Worm (Caenorhabditis elegans): ENCODE measurements around the gene nlp-32.

Gene nlp-32

ce11 chrIII:482739-483138 is 3.6 kb downstream of the nlp-32 start:
- TF ChIP-seq zag-1 (tag; optimal IDR thresholded peaks at IDR 0.05) = no peak
- no peak for TF ChIP-seq snpc-4 (tag; optimal IDR thresholded peaks at IDR 0.05)
- no peak for TF ChIP-seq ceh-16 (tag; optimal IDR thresholded peaks at IDR 0.05)
- TF ChIP-seq nhr-11 (tag; optimal IDR thresholded peaks at IDR 0.05) = peak; percentile 32
- TF ChIP-seq fkh-10 (GFP tag; optimal IDR thresholded peaks at IDR 0.05) = peak; percentile 9

ce11 chrIII:481259-481658 is 5.1 kb downstream of the nlp-32 start:
- no peak for TF ChIP-seq eor-1 (tag; optimal IDR thresholded peaks at IDR 0.05)
- no peak for TF ChIP-seq lsy-12 (tag; optimal IDR thresholded peaks at IDR 0.05)
- no peak for TF ChIP-seq ama-1 (optimal IDR thresholded peaks at IDR 0.05)
- no peak for TF ChIP-seq nhr-25 (tag; optimal IDR thresholded peaks at IDR 0.05)

- TF ChIP-seq ceh-9 (tag; optimal IDR thresholded peaks at IDR 0.05) = no peak
Measured at ce11 chrIII:475154-475553, 11.2 kb downstream of the nlp-32 start, which contains the start of gene mat-3. mat-3 (plus strand) TSS chrIII:475454.

ce11 chrIII:471644-472401 is 14.5 kb downstream of the nlp-32 start, which contains the start of the genes magu-1 and nemp-1:
magu-1 (minus strand) TSS chrIII:471702.
nemp-1 (plus strand) TSS chrIII:472317.
- TF ChIP-seq ZK546.5 (tag; optimal IDR thresholded peaks at IDR 0.05) (no peak), pha-4 (tag; optimal IDR thresholded peaks at IDR 0.05) (peak; percentile 8), lin-15B (tag; optimal IDR thresholded peaks at IDR 0.05) (peak; percentile 17)

ce11 chrIII:463711-464110 is 22.6 kb downstream of the nlp-32 start, which contains the start of gene Y55B1BR.6:
Y55B1BR.6 (minus strand) TSS chrIII:463811.
- TF ChIP-seq elt-2 (tag; optimal IDR thresholded peaks at IDR 0.05) = no peak
- no peak for TF ChIP-seq snpc-4 (tag; optimal IDR thresholded peaks at IDR 0.05)
- TF ChIP-seq nhr-76 (tag; optimal IDR thresholded peaks at IDR 0.05) = no peak
- TF ChIP-seq nhr-67 (tag; optimal IDR thresholded peaks at IDR 0.05) = no peak
- TF ChIP-seq nhr-23 (tag; optimal IDR thresholded peaks at IDR 0.05) = no peak
- no peak for TF ChIP-seq ceh-16 (tag; optimal IDR thresholded peaks at IDR 0.05)
- TF ChIP-seq nhr-43 (tag; optimal IDR thresholded peaks at IDR 0.05; ENCODE audit: poor library complexity, severe bottlenecking) = no peak
- no peak for TF ChIP-seq ztf-11 (tag; optimal IDR thresholded peaks at IDR 0.05)
- TF ChIP-seq ZK546.5 (tag; optimal IDR thresholded peaks at IDR 0.05) = no peak
- no peak for TF ChIP-seq fos-1 (tag; optimal IDR thresholded peaks at IDR 0.05)
- TF ChIP-seq tbx-2 (tag; optimal IDR thresholded peaks at IDR 0.05) = no peak
- no peak for TF ChIP-seq zag-1 (tag; optimal IDR thresholded peaks at IDR 0.05)
- TF ChIP-seq nhr-237 (tag; optimal IDR thresholded peaks at IDR 0.05) = no peak
- no peak for TF ChIP-seq unc-62 (GFP tag; optimal IDR thresholded peaks at IDR 0.05)
- TF ChIP-seq jun-1 (tag; optimal IDR thresholded peaks at IDR 0.05) = no peak

- TF ChIP-seq nhr-28 (tag; optimal IDR thresholded peaks at IDR 0.05) (no peak), jun-1 (tag; optimal IDR thresholded peaks at IDR 0.05) (no peak), elt-3 (tag; optimal IDR thresholded peaks at IDR 0.05) (no peak), ceh-28 (tag; optimal IDR thresholded peaks at IDR 0.05) (no peak), elt-2 (tag; optimal IDR thresholded peaks at IDR 0.05) (no peak), zag-1 (tag; optimal IDR thresholded peaks at IDR 0.05) (no peak), sea-2 (GFP tag; optimal IDR thresholded peaks at IDR 0.05) (no peak), nhr-25 (tag; optimal IDR thresholded peaks at IDR 0.05) (no peak)
Measured at ce11 chrIII:455793-456192, 30.6 kb downstream of the nlp-32 start.

ce11 chrIII:446860-447259 is 39.5 kb downstream of the nlp-32 start:
- no peak for TF ChIP-seq mdl-1 (tag; optimal IDR thresholded peaks at IDR 0.05)
- no peak for TF ChIP-seq daf-12 (tag; optimal IDR thresholded peaks at IDR 0.05)
- no peak for TF ChIP-seq lin-15B (tag; optimal IDR thresholded peaks at IDR 0.05)
- TF ChIP-seq ceh-9 (tag; optimal IDR thresholded peaks at IDR 0.05) = no peak
- no peak for TF ChIP-seq tbx-2 (tag; optimal IDR thresholded peaks at IDR 0.05)
